Fruit fly (Drosophila melanogaster) whole organism, embryonic: Measurements from ENCODE around the gene nuf.

Source experiments
- BtbVII ChIP-seq: fragments of 200-800 bp; sonication (Bioruptor generic); optimal IDR thresholded peaks from 3 replicates; lab custom pipeline; 2017; ENCODE audit warnings: missing biosample characterization, mild to moderate bottlenecking, missing genetic modification characterization
- Bteb2 ChIP-seq: fragments of 200-800 bp; sonication (Bioruptor generic); optimal IDR thresholded peaks from 2 replicates; lab custom pipeline; 2016; ENCODE audit warnings: missing biosample characterization, missing genetic modification characterization
- CG1024 ChIP-seq: fragments of 200-800 bp; sonication (Bioruptor generic); IDR thresholded peaks from 2 replicates; pipeline ENCODE4 v1.3.6; 2022; ENCODE audit warnings: missing biosample characterization, missing genetic modification characterization
- CG15073 ChIP-seq: fragments of 200-800 bp; sonication (Bioruptor generic); optimal IDR thresholded peaks from 2 replicates; lab custom pipeline; 2016; ENCODE audit warnings: missing biosample characterization, missing genetic modification characterization
- CG15514 ChIP-seq: fragments of 200-800 bp; sonication (Bioruptor generic); optimal IDR thresholded peaks from 3 replicates; lab custom pipeline; 2017; ENCODE audit warnings: missing biosample characterization, missing genetic modification characterization, mild to moderate bottlenecking, moderate library complexity, missing genetic modification reagents
- CG15696 ChIP-seq: fragments of 200-800 bp; sonication (Bioruptor generic); optimal IDR thresholded peaks from 2 replicates; lab custom pipeline; 2019; ENCODE audit warnings: missing biosample characterization, mild to moderate bottlenecking, missing genetic modification characterization, moderate library complexity
- CG1603 ChIP-seq: fragments of 200-800 bp; sonication (Bioruptor generic); optimal IDR thresholded peaks from 2 replicates; lab custom pipeline; 2019; ENCODE audit warnings: missing biosample characterization, mild to moderate bottlenecking, missing genetic modification characterization, moderate library complexity
- CG16813 ChIP-seq: fragments of 200-800 bp; sonication (Bioruptor generic); IDR thresholded peaks from 3 replicates; pipeline ENCODE4 v1.3.6; 2022; ENCODE audit warnings: missing biosample characterization, missing genetic modification characterization; ENCODE audit not compliant: partially characterized antibody
- CG17568 ChIP-seq: fragments of 200-800 bp; sonication (Bioruptor generic); optimal IDR thresholded peaks from 2 replicates; lab custom pipeline; 2018; ENCODE audit warnings: missing biosample characterization, mild to moderate bottlenecking, missing genetic modification characterization, moderate library complexity
- CG17912 ChIP-seq: fragments of 200-800 bp; sonication (Bioruptor generic); optimal IDR thresholded peaks from 2 replicates; lab custom pipeline; 2018; ENCODE audit warnings: missing biosample characterization, mild to moderate bottlenecking, missing genetic modification characterization
- CG2678 ChIP-seq: fragments of 200-800 bp; sonication (Bioruptor generic); optimal IDR thresholded peaks from 3 replicates; lab custom pipeline; 2019; ENCODE audit warnings: missing biosample characterization, mild to moderate bottlenecking, missing genetic modification characterization, moderate library complexity
- CG33213 ChIP-seq: fragments of 200-800 bp; sonication (Bioruptor generic); optimal IDR thresholded peaks from 3 replicates; lab custom pipeline; 2016; ENCODE audit warnings: missing biosample characterization, missing genetic modification characterization
- CG34376 ChIP-seq: fragments of 200-800 bp; sonication (Bioruptor generic); optimal IDR thresholded peaks from 2 replicates; lab custom pipeline; 2018; ENCODE audit warnings: missing biosample characterization, mild to moderate bottlenecking, missing genetic modification characterization
- CG34422 ChIP-seq: fragments of 200-800 bp; sonication (Bioruptor generic); IDR thresholded peaks from 3 replicates; pipeline ENCODE4 v1.3.6; 2022; ENCODE audit warnings: missing biosample characterization, missing genetic modification characterization
- CG3838 ChIP-seq: fragments of 200-800 bp; sonication (Bioruptor generic); optimal IDR thresholded peaks from 3 replicates; lab custom pipeline; 2016; ENCODE audit warnings: missing biosample characterization, missing genetic modification characterization
- CG3995 ChIP-seq: fragments of 200-800 bp; sonication (Bioruptor generic); optimal IDR thresholded peaks from 3 replicates; lab custom pipeline; 2016; ENCODE audit warnings: missing biosample characterization, missing genetic modification characterization
- CG4707 ChIP-seq: fragments of 200-800 bp; sonication (Bioruptor generic); optimal IDR thresholded peaks from 2 replicates; lab custom pipeline; 2018; ENCODE audit warnings: missing biosample characterization, mild to moderate bottlenecking, missing genetic modification characterization, moderate library complexity
- CG4854 ChIP-seq: fragments of 200-800 bp; sonication (Bioruptor generic); optimal IDR thresholded peaks from 2 replicates; lab custom pipeline; 2016; ENCODE audit warnings: missing biosample characterization, missing genetic modification characterization, inconsistent platforms
- CG6854 ChIP-seq: fragments of 200-800 bp; sonication (Bioruptor generic); optimal IDR thresholded peaks from 3 replicates; lab custom pipeline; 2017; ENCODE audit warnings: missing biosample characterization, mild to moderate bottlenecking, missing genetic modification characterization
- CG7556 ChIP-seq: fragments of 200-800 bp; sonication (Bioruptor generic); optimal IDR thresholded peaks from 2 replicates; lab custom pipeline; 2017; ENCODE audit warnings: missing biosample characterization, mild to moderate bottlenecking, missing genetic modification characterization
- CG8359 ChIP-seq: fragments of 200-800 bp; sonication (Bioruptor generic); optimal IDR thresholded peaks from 2 replicates; lab custom pipeline; 2017; ENCODE audit warnings: missing biosample characterization, mild to moderate bottlenecking, missing genetic modification characterization, borderline replicate concordance
- CG9437 ChIP-seq: fragments of 200-800 bp; sonication (Bioruptor generic); optimal IDR thresholded peaks from 2 replicates; lab custom pipeline; 2018; ENCODE audit warnings: missing biosample characterization, mild to moderate bottlenecking, missing genetic modification characterization
- CG9797 ChIP-seq: fragments of 200-800 bp; sonication (Bioruptor generic); optimal IDR thresholded peaks from 3 replicates; lab custom pipeline; 2018; ENCODE audit warnings: missing biosample characterization, mild to moderate bottlenecking, missing genetic modification characterization
- CrebB ChIP-seq: fragments of 200-800 bp; sonication (Bioruptor generic); optimal IDR thresholded peaks from 3 replicates; lab custom pipeline; 2018; ENCODE audit warnings: missing biosample characterization, mild to moderate bottlenecking, missing genetic modification characterization
- Doc3 ChIP-seq: fragments of 200-800 bp; sonication (Bioruptor generic); IDR thresholded peaks from 3 replicates; pipeline ENCODE4 v1.3.6; 2022; ENCODE audit warnings: missing biosample characterization, missing genetic modification characterization; ENCODE audit not compliant: partially characterized antibody
- Hr78 ChIP-seq, 2 experiments: fragments of 200-800 bp in 1 of 2; fragments of >200 bp in 1 of 2; sonication (Bioruptor generic) in 1 of 2; optimal IDR thresholded peaks; 2 replicates each; lab custom pipeline; 2017 to 2019; ENCODE audit warnings: missing biosample characterization in 2 of 2, missing genetic modification characterization in 2 of 2, mild to moderate bottlenecking in 1 of 2, moderate library complexity in 1 of 2
- Hsf ChIP-seq: fragments of 200-800 bp; sonication (Bioruptor generic); optimal IDR thresholded peaks from 3 replicates; lab custom pipeline; 2016; ENCODE audit warnings: missing biosample characterization, missing genetic modification characterization
- Mes4 ChIP-seq: fragments of 200-800 bp; sonication (Bioruptor generic); optimal IDR thresholded peaks from 2 replicates; lab custom pipeline; 2016; ENCODE audit warnings: missing biosample characterization, missing genetic modification characterization
- Opbp ChIP-seq: fragments of 200-800 bp; sonication (Bioruptor generic); IDR thresholded peaks from 3 replicates; pipeline ENCODE4 v1.3.6; 2022; ENCODE audit warnings: missing biosample characterization, missing genetic modification characterization; ENCODE audit not compliant: partially characterized antibody
- Poxn ChIP-seq: fragments of 200-800 bp; sonication (Bioruptor generic); IDR thresholded peaks from 2 replicates; pipeline ENCODE4 v1.3.6; 2022; ENCODE audit warnings: missing biosample characterization, missing genetic modification characterization
- Sox102F ChIP-seq: fragments of 200-800 bp; sonication (Bioruptor generic); optimal IDR thresholded peaks from 2 replicates; lab custom pipeline; 2018; ENCODE audit warnings: missing biosample characterization, mild to moderate bottlenecking, missing genetic modification characterization, moderate library complexity
- ara ChIP-seq: fragments of 200-800 bp; sonication (Bioruptor generic); IDR thresholded peaks from 2 replicates; pipeline ENCODE4 v1.3.6; 2022; ENCODE audit warnings: missing biosample characterization, missing genetic modification characterization
- bab2 ChIP-seq: fragments of 200-800 bp; sonication (Bioruptor generic); optimal IDR thresholded peaks from 2 replicates; lab custom pipeline; 2016; ENCODE audit warnings: missing biosample characterization, missing genetic modification characterization
- chinmo ChIP-seq: fragments of 200-800 bp; sonication (Bioruptor generic); IDR thresholded peaks from 4 replicates; pipeline ENCODE4 v1.3.6; 2022; ENCODE audit warnings: missing biosample characterization, missing genetic modification characterization; ENCODE audit not compliant: partially characterized antibody
- ci ChIP-seq: fragments of 200-800 bp; sonication (Bioruptor generic); IDR thresholded peaks from 3 replicates; pipeline ENCODE4 v1.3.6; 2022; ENCODE audit warnings: missing biosample characterization, missing genetic modification characterization
- dimm ChIP-seq: fragments of 200-800 bp; sonication (Bioruptor generic); IDR thresholded peaks from 2 replicates; pipeline ENCODE4 v1.3.6; 2022; ENCODE audit warnings: missing biosample characterization, missing genetic modification characterization
- en ChIP-seq: fragments of 200-800 bp; sonication (Bioruptor generic); optimal IDR thresholded peaks from 2 replicates; lab custom pipeline; 2016; ENCODE audit warnings: missing biosample characterization, missing genetic modification characterization
- exex ChIP-seq: fragments of 200-800 bp; sonication (Bioruptor generic); optimal IDR thresholded peaks from 4 replicates; lab custom pipeline; 2018; ENCODE audit warnings: missing biosample characterization, mild to moderate bottlenecking, missing genetic modification characterization, moderate library complexity
- fd64A ChIP-seq: fragments of 200-800 bp; sonication (Bioruptor generic); optimal IDR thresholded peaks from 3 replicates; lab custom pipeline; 2018; ENCODE audit warnings: missing biosample characterization, mild to moderate bottlenecking, missing genetic modification characterization
- luna ChIP-seq: fragments of 200-800 bp; sonication (Bioruptor generic); optimal IDR thresholded peaks from 2 replicates; lab custom pipeline; 2016; ENCODE audit warnings: missing biosample characterization, missing genetic modification characterization
- maf-S ChIP-seq: fragments of 200-800 bp; sonication (Bioruptor generic); optimal IDR thresholded peaks from 2 replicates; lab custom pipeline; 2016; ENCODE audit warnings: missing biosample characterization, missing genetic modification characterization
- salm ChIP-seq: fragments of 200-800 bp; sonication (Bioruptor generic); optimal IDR thresholded peaks from 2 replicates; lab custom pipeline; 2018; ENCODE audit warnings: missing biosample characterization, mild to moderate bottlenecking, missing genetic modification characterization
- schlank ChIP-seq: fragments of 200-800 bp; sonication (Bioruptor generic); optimal IDR thresholded peaks from 2 replicates; lab custom pipeline; 2018; ENCODE audit warnings: missing biosample characterization, mild to moderate bottlenecking, missing genetic modification characterization
- slou ChIP-seq: fragments of 200-800 bp; sonication (Bioruptor generic); optimal IDR thresholded peaks from 3 replicates; lab custom pipeline; 2016; ENCODE audit warnings: missing biosample characterization, missing genetic modification characterization
- so ChIP-seq: fragments of 200-800 bp; sonication (Bioruptor generic); IDR thresholded peaks from 3 replicates; pipeline ENCODE4 v1.3.6; 2022; ENCODE audit warnings: missing biosample characterization, missing genetic modification characterization
- toy ChIP-seq: fragments of 200-800 bp; sonication (Bioruptor generic); IDR thresholded peaks from 2 replicates; pipeline ENCODE4 v1.3.6; 2022; ENCODE audit warnings: missing biosample characterization, missing genetic modification characterization
- trem ChIP-seq: fragments of 200-800 bp; optimal IDR thresholded peaks from 3 replicates; lab custom pipeline; 2019; ENCODE audit warnings: missing biosample characterization, mild to moderate bottlenecking, missing genetic modification characterization, moderate library complexity
- ttk ChIP-seq: fragments of 200-800 bp; sonication (Bioruptor generic); IDR thresholded peaks from 2 replicates; pipeline ENCODE4 v2.1.2; 2022; ENCODE audit warnings: missing biosample characterization, missing genetic modification characterization

nuf gene

DNA sequence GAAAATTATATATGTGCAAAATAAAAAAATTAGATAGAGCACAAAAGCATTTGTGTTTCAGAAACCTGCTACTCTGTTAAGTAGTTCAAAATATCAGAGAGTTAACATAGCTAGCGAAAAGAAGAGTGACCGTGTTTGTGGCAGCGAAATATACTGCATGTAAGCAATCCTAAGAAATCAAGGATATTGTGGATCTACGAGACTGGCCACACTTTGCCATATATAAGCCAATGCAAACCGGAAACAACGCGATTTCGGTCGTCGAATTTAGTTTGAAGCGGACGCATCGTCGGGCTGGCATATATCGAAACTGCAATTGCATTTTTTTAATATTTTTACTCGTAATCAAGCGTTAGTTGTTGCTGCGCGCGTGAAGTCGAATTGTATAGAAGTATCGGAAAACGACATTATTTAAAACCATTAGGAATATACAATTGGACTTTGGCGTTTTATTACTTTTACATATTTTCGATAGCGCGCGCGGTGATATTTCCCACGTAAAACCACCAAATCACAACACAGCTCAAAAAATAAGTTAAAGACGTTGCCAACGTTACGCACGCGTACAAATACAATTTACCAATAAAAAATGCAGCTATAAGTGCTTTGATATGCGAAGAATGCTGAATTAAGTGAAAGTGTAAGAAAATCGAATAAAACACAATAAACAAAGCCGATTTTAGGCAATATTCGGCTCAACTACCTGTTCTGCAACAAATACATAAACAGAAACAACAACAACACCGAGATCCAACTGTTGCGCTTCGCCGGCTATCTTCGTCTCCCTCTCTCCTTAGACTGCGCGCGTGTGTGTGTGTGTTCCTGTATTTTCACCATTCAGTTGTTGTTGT lies at the start of gene nuf (continued):
- TF ChIP-seq CG4707 (GFP tag; lab: Kevin White, UChicago) (peak; percentile 11), CG7556 (no peak), CG9797 (GFP tag; lab: Kevin White, UChicago) (peak; percentile 71), trem (tag; lab: Kevin White, UChicago) (peak; percentile 51), CG17568 (GFP tag; lab: Kevin White, UChicago) (peak; percentile 55), CG3838 (GFP tag; lab: Kevin White, UChicago) (no peak), CG15073 (GFP tag; lab: Kevin White, UChicago) (no peak), chinmo (peak; percentile 86; the same call in 3 of the 4 replicates), CG1024 (peak; percentile 52; the same call in 1 of the 2 replicates), so (peak; percentile 20; the same call in 1 of the 3 replicates), ttk (GFP tag; lab: Robert Waterston, UW) (peak; percentile 33; the same call in 1 of the 2 replicates), Opbp (GFP tag; lab: Robert Waterston, UW) (no peak; the same call in 2 of the 3 replicates), ci (GFP tag; lab: Robert Waterston, UW) (peak; percentile 86), Hr78 (GFP tag; optimal IDR thresholded peaks at IDR 0.05; lab: Kevin White, UChicago) (peak in 1 of 2 experiments; percentile 7), salm (tag; lab: Kevin White, UChicago) (no peak), schlank (tag; lab: Kevin White, UChicago) (no peak), Bteb2 (GFP tag; lab: Kevin White, UChicago) (no peak), CG15514 (peak; percentile 44), Poxn (GFP tag; lab: Robert Waterston, UW) (no peak), luna (no peak), CG34422 (peak; percentile 73; the same call in 2 of the 3 replicates), CG9437 (peak; percentile 3), Doc3 (GFP tag; lab: Robert Waterston, UW) (no peak), CG15696 (tag; lab: Kevin White, UChicago) (no peak), Hsf (GFP tag; lab: Kevin White, UChicago) (no peak), toy (GFP tag; lab: Robert Waterston, UW) (peak; percentile 33; the same call in 1 of the 2 replicates), en (no peak), CrebB (tag; lab: Kevin White, UChicago) (peak; percentile 73), bab2 (no peak), CG8359 (GFP tag; lab: Kevin White, UChicago) (no peak), CG33213 (GFP tag; lab: Kevin White, UChicago) (peak; percentile 80), Sox102F (no peak), CG17912 (GFP tag; lab: Kevin White, UChicago) (peak; percentile 31), exex (tag; lab: Kevin White, UChicago) (no peak), CG1603 (tag; lab: Kevin White, UChicago) (peak; percentile 38), BtbVII (peak; percentile 82), CG4854 (GFP tag; lab: Kevin White, UChicago) (no peak), CG6854 (GFP tag; lab: Kevin White, UChicago) (peak; percentile 56), CG2678 (tag; lab: Kevin White, UChicago) (peak; percentile 38), CG16813 (GFP tag; lab: Robert Waterston, UW) (no peak), dimm (no peak), ara (no peak), CG34376 (GFP tag; lab: Kevin White, UChicago) (peak; percentile 93), maf-S (GFP tag; lab: Kevin White, UChicago) (no peak), Mes4 (peak; percentile 9), fd64A (peak; percentile 55), CG3995 (GFP tag; lab: Kevin White, UChicago) (peak; percentile 88), slou (GFP tag; lab: Kevin White, UChicago) (no peak)
